Worm (Caenorhabditis elegans) whole organism, L4/young adult: ENCODE results near the gene nas-22.

Experiments
- W03F9.2 ChIP-seq: fragments of 150-350 bp; optimal IDR thresholded peaks from 2 replicates; lab custom pipeline; 2014; ENCODE audit warnings: missing biosample characterization, missing genetic modification characterization
- dao-5 ChIP-seq: sonication (generic microtip); optimal IDR thresholded peaks from 2 replicates; lab custom pipeline; 2016; ENCODE audit warnings: missing genotype, missing genetic modification characterization, moderate library complexity, missing compliant biosample characterization
- him-1 ChIP-seq: sonication (generic microtip); optimal IDR thresholded peaks from 2 replicates; lab custom pipeline; 2016; ENCODE audit warnings: missing genotype, missing genetic modification reagents, missing genetic modification characterization, missing compliant biosample characterization

DNA sequence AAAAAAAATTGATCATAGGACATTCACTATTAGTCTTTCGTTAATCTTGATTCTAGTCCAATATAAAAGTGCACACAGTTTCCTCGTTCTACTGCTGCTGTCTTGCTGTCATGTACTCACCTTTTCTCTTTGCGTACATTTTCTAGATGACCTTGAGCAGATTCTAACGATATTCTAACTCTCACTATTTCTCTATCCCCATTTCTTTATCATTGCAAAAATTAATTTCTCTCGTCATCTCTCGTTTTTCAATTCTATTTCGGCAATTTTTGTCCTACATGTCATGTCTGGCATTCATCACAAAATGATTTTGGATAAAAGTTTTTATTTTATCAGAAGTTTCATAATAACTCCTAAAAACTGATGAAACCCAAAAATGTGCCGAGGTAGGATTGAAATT lies 34.3 kb downstream of the nas-22 start, which contains the start of gene ttll-5:
- TF ChIP-seq him-1 (tag; lab: Kevin White, UChicago) (no peak), W03F9.2 (no peak), dao-5 (no peak)
